Fruit fly (Drosophila melanogaster) whole organism, embryonic: ENCODE measurements around the gene CCT7.

ENCODE experiments used
- Atf6 ChIP-seq: fragments of 200-800 bp; sonication (Bioruptor generic); IDR thresholded peaks from 2 replicates; pipeline ENCODE4 v1.3.6; 2022; ENCODE audit warnings: missing biosample characterization, missing genetic modification characterization
- CG10321 ChIP-seq: fragments of 200-800 bp; sonication (Bioruptor generic); IDR thresholded peaks from 2 replicates; pipeline ENCODE4 v1.3.6; 2022; ENCODE audit warnings: missing biosample characterization, missing genetic modification characterization
- CG10366 ChIP-seq: fragments of 200-800 bp; sonication (Bioruptor generic); IDR thresholded peaks from 2 replicates; pipeline ENCODE4 v1.3.6; 2022; ENCODE audit warnings: missing biosample characterization, missing genetic modification characterization
- CG11247 ChIP-seq: fragments of 200-800 bp; sonication (Bioruptor generic); IDR thresholded peaks from 2 replicates; pipeline ENCODE4 v1.3.6; 2022; ENCODE audit warnings: missing biosample characterization, missing genetic modification characterization
- CG12391 ChIP-seq: fragments of 200-800 bp; sonication (Bioruptor generic); optimal IDR thresholded peaks from 3 replicates; lab custom pipeline; 2018; ENCODE audit warnings: missing biosample characterization, mild to moderate bottlenecking, missing genetic modification characterization, moderate library complexity
- CG14050 ChIP-seq: fragments of 200-800 bp; sonication (Bioruptor generic); IDR thresholded peaks from 3 replicates; pipeline ENCODE4 v1.3.6; 2022; ENCODE audit warnings: missing biosample characterization, missing genetic modification characterization
- CG14710 ChIP-seq: fragments of 200-800 bp; sonication (Bioruptor generic); optimal IDR thresholded peaks from 3 replicates; lab custom pipeline; 2019; ENCODE audit warnings: missing biosample characterization, mild to moderate bottlenecking, missing genetic modification characterization, moderate library complexity
- CG16815 ChIP-seq: fragments of 200-800 bp; sonication (Bioruptor generic); optimal IDR thresholded peaks from 3 replicates; lab custom pipeline; 2017; ENCODE audit warnings: missing biosample characterization, mild to moderate bottlenecking, missing genetic modification characterization
- CG17359 ChIP-seq: fragments of 200-800 bp; sonication (Bioruptor generic); optimal IDR thresholded peaks from 3 replicates; lab custom pipeline; 2018; ENCODE audit warnings: missing biosample characterization, mild to moderate bottlenecking, missing genetic modification characterization, moderate library complexity
- CG17568 ChIP-seq: fragments of 200-800 bp; sonication (Bioruptor generic); optimal IDR thresholded peaks from 2 replicates; lab custom pipeline; 2018; ENCODE audit warnings: missing biosample characterization, mild to moderate bottlenecking, missing genetic modification characterization, moderate library complexity
- CG18476 ChIP-seq: fragments of 200-800 bp; sonication (Bioruptor generic); optimal IDR thresholded peaks from 2 replicates; lab custom pipeline; 2016; ENCODE audit warnings: missing biosample characterization, mild to moderate bottlenecking, missing genetic modification characterization
- CG2199 ChIP-seq: fragments of 200-800 bp; sonication (Bioruptor generic); IDR thresholded peaks from 3 replicates; pipeline ENCODE4 v1.3.6; 2022; ENCODE audit warnings: missing biosample characterization, missing genetic modification characterization
- CG32532 ChIP-seq: fragments of 200-800 bp; sonication (Bioruptor generic); IDR thresholded peaks from 2 replicates; pipeline ENCODE4 v1.3.6; 2022; ENCODE audit warnings: missing biosample characterization, missing genetic modification characterization
- CG3281 ChIP-seq: fragments of 200-800 bp; sonication (Bioruptor generic); optimal IDR thresholded peaks from 3 replicates; lab custom pipeline; 2017; ENCODE audit warnings: missing biosample characterization, mild to moderate bottlenecking, missing genetic modification characterization
- CG34224 ChIP-seq: fragments of 200-800 bp; sonication (Bioruptor generic); IDR thresholded peaks from 3 replicates; pipeline ENCODE4 v1.3.6; 2022; ENCODE audit warnings: missing biosample characterization, missing genetic modification characterization; ENCODE audit not compliant: partially characterized antibody
- CG5953 ChIP-seq: fragments of 200-800 bp; sonication (Bioruptor generic); IDR thresholded peaks from 2 replicates; pipeline ENCODE4 v1.3.6; 2022; ENCODE audit warnings: missing biosample characterization, missing genetic modification characterization
- CG6683 ChIP-seq: fragments of 200-800 bp; sonication (Bioruptor generic); optimal IDR thresholded peaks from 2 replicates; lab custom pipeline; 2017; ENCODE audit warnings: missing biosample characterization, mild to moderate bottlenecking, missing genetic modification characterization, missing genetic modification reagents
- CG7745 ChIP-seq: fragments of 200-800 bp; sonication (Bioruptor generic); optimal IDR thresholded peaks from 2 replicates; lab custom pipeline; 2018; ENCODE audit warnings: missing biosample characterization, mild to moderate bottlenecking, missing genetic modification characterization, moderate library complexity
- CG8281 ChIP-seq: fragments of 200-800 bp; sonication (Bioruptor generic); optimal IDR thresholded peaks from 2 replicates; lab custom pipeline; 2018; ENCODE audit warnings: missing biosample characterization, mild to moderate bottlenecking, missing genetic modification characterization, moderate library complexity
- CG8388 ChIP-seq: fragments of 200-800 bp; sonication (Bioruptor generic); optimal IDR thresholded peaks from 2 replicates; lab custom pipeline; 2019; ENCODE audit warnings: missing biosample characterization, mild to moderate bottlenecking, missing genetic modification characterization, moderate library complexity
- D ChIP-seq, 2 experiments: fragments of 200-800 bp in 1 of 2; fragments of >200 bp in 1 of 2; sonication (Bioruptor generic) in 1 of 2; optimal IDR thresholded peaks; 2 replicates in 1 of 2; 3 replicates in 1 of 2; lab custom pipeline; 2017; ENCODE audit warnings: mild to moderate bottlenecking in 1 of 2, missing biosample characterization in 1 of 2, missing genetic modification characterization in 1 of 2, missing genetic modification reagents in 1 of 2
- Dbx ChIP-seq: fragments of 200-800 bp; sonication (Bioruptor generic); IDR thresholded peaks from 3 replicates; pipeline ENCODE4 v1.3.6; 2022; ENCODE audit warnings: missing biosample characterization, missing genetic modification characterization
- Gsc ChIP-seq: fragments of 200-800 bp; sonication (Bioruptor generic); IDR thresholded peaks from 2 replicates; pipeline ENCODE4 v1.3.6; 2022; ENCODE audit warnings: missing biosample characterization, missing genetic modification characterization
- MTF-1 ChIP-seq: fragments of 200-800 bp; sonication (Bioruptor generic); optimal IDR thresholded peaks from 2 replicates; lab custom pipeline; 2018; ENCODE audit warnings: missing biosample characterization, mild to moderate bottlenecking, missing genetic modification characterization, borderline replicate concordance
- NC2α ChIP-seq: fragments of 200-800 bp; sonication (Bioruptor generic); optimal IDR thresholded peaks from 2 replicates; lab custom pipeline; 2016; ENCODE audit warnings: missing biosample characterization, missing genetic modification characterization
- Oli ChIP-seq: fragments of 200-800 bp; sonication (Bioruptor generic); optimal IDR thresholded peaks from 2 replicates; lab custom pipeline; 2018; ENCODE audit warnings: missing biosample characterization, mild to moderate bottlenecking, missing genetic modification characterization, moderate library complexity
- Optix ChIP-seq: fragments of 200-800 bp; sonication (Bioruptor generic); IDR thresholded peaks from 3 replicates; pipeline ENCODE4 v1.3.6; 2022; ENCODE audit warnings: missing biosample characterization, missing genetic modification characterization
- Poxn ChIP-seq: fragments of 200-800 bp; sonication (Bioruptor generic); IDR thresholded peaks from 2 replicates; pipeline ENCODE4 v1.3.6; 2022; ENCODE audit warnings: missing biosample characterization, missing genetic modification characterization
- Scr ChIP-seq: fragments of 200-800 bp; sonication (Bioruptor generic); IDR thresholded peaks from 2 replicates; pipeline ENCODE4 v1.3.6; 2022; ENCODE audit warnings: missing biosample characterization, missing genetic modification characterization; ENCODE audit not compliant: partially characterized antibody
- TFAM ChIP-seq: fragments of 200-800 bp; sonication (Bioruptor generic); optimal IDR thresholded peaks from 2 replicates; lab custom pipeline; 2017; ENCODE audit warnings: missing biosample characterization, missing genetic modification characterization, inconsistent platforms
- al ChIP-seq: fragments of 200-800 bp; sonication (Bioruptor generic); IDR thresholded peaks from 2 replicates; pipeline ENCODE4 v1.3.6; 2022; ENCODE audit warnings: missing biosample characterization, missing genetic modification characterization
- chinmo ChIP-seq: fragments of 200-800 bp; sonication (Bioruptor generic); IDR thresholded peaks from 4 replicates; pipeline ENCODE4 v1.3.6; 2022; ENCODE audit warnings: missing biosample characterization, missing genetic modification characterization; ENCODE audit not compliant: partially characterized antibody
- dmrt11E ChIP-seq: fragments of 200-800 bp; sonication (Bioruptor generic); optimal IDR thresholded peaks from 3 replicates; lab custom pipeline; 2018; ENCODE audit warnings: missing biosample characterization, mild to moderate bottlenecking, missing genetic modification characterization, moderate library complexity
- dysf ChIP-seq: fragments of 200-800 bp; sonication (Bioruptor generic); IDR thresholded peaks from 3 replicates; pipeline ENCODE4 v1.3.6; 2022; ENCODE audit warnings: missing biosample characterization, missing genetic modification characterization
- eve ChIP-seq, 2 experiments: fragments of >200 bp; optimal IDR thresholded peaks; 2 replicates each; lab custom pipeline; 2017; ENCODE audit warnings: missing biosample characterization in 2 of 2, missing genetic modification characterization in 2 of 2
- fd96Cb ChIP-seq: fragments of 200-800 bp; sonication (Bioruptor generic); optimal IDR thresholded peaks from 2 replicates; lab custom pipeline; 2018; ENCODE audit warnings: missing biosample characterization, mild to moderate bottlenecking, missing genetic modification characterization, moderate library complexity
- gce ChIP-seq: fragments of 200-800 bp; sonication (Bioruptor generic); IDR thresholded peaks from 3 replicates; pipeline ENCODE4 v1.3.6; 2022; ENCODE audit warnings: missing biosample characterization, missing genetic modification characterization
- gro ChIP-seq: fragments of 200-800 bp; sonication (Bioruptor generic); optimal IDR thresholded peaks from 2 replicates; lab custom pipeline; 2016; ENCODE audit warnings: missing biosample characterization, missing genetic modification characterization
- kay ChIP-seq: fragments of 200-800 bp; sonication (Bioruptor generic); optimal IDR thresholded peaks from 2 replicates; lab custom pipeline; 2016; ENCODE audit warnings: missing biosample characterization, missing genetic modification characterization
- kni ChIP-seq: fragments of 200-800 bp; sonication (Bioruptor generic); optimal IDR thresholded peaks from 3 replicates; lab custom pipeline; 2017; ENCODE audit warnings: mild to moderate bottlenecking, missing biosample characterization, missing genetic modification reagents, missing genetic modification characterization
- lab ChIP-seq: fragments of 200-800 bp; sonication (Bioruptor generic); optimal IDR thresholded peaks from 3 replicates; lab custom pipeline; 2017; ENCODE audit warnings: missing biosample characterization, missing genetic modification characterization, mild to moderate bottlenecking, moderate library complexity, missing genetic modification reagents
- p53 ChIP-seq: fragments of 200-800 bp; sonication (Bioruptor generic); optimal IDR thresholded peaks from 2 replicates; lab custom pipeline; 2016; ENCODE audit warnings: missing biosample characterization, missing genetic modification characterization
- psq ChIP-seq: fragments of 200-800 bp; sonication (Bioruptor generic); optimal IDR thresholded peaks from 2 replicates; lab custom pipeline; 2017; ENCODE audit warnings: missing biosample characterization, missing genetic modification characterization
- pum ChIP-seq: fragments of 200-800 bp; sonication (Bioruptor generic); optimal IDR thresholded peaks from 2 replicates; lab custom pipeline; 2016; ENCODE audit warnings: missing biosample characterization, missing genetic modification characterization
- sqz ChIP-seq: fragments of 200-800 bp; sonication (Bioruptor generic); optimal IDR thresholded peaks from 3 replicates; lab custom pipeline; 2018; ENCODE audit warnings: missing biosample characterization, mild to moderate bottlenecking, missing genetic modification characterization
- ssp ChIP-seq: fragments of 200-800 bp; sonication (Bioruptor generic); IDR thresholded peaks from 2 replicates; pipeline ENCODE4 v1.3.6; 2022; ENCODE audit warnings: missing biosample characterization, missing genetic modification characterization
- stc ChIP-seq: fragments of 200-800 bp; sonication (Bioruptor generic); IDR thresholded peaks from 2 replicates; pipeline ENCODE4 v1.3.6; 2022; ENCODE audit warnings: missing biosample characterization, missing genetic modification characterization
- tgo ChIP-seq: fragments of 200-800 bp; sonication (Bioruptor generic); IDR thresholded peaks from 3 replicates; pipeline ENCODE4 v1.3.6; 2022; ENCODE audit warnings: missing biosample characterization, missing genetic modification characterization
- trh ChIP-seq: fragments of 200-800 bp; sonication (Bioruptor generic); optimal IDR thresholded peaks from 2 replicates; lab custom pipeline; 2016; ENCODE audit warnings: missing biosample characterization, missing genetic modification characterization
- z ChIP-seq: fragments of 200-800 bp; sonication (Bioruptor generic); IDR thresholded peaks from 3 replicates; pipeline ENCODE4 v1.3.6; 2022; ENCODE audit warnings: missing biosample characterization, missing genetic modification characterization

CCT7 gene

dm6 chr3R:8823761-8824499 is 22.6 kb downstream of the CCT7 start, which contains the start of the genes IscU and CG8379 (continued):
- TF ChIP-seq Optix (GFP tag; lab: Robert Waterston, UW), result no peak
- TF ChIP-seq p53 (GFP tag; lab: Kevin White, UChicago), result no peak
- no peak for TF ChIP-seq eve (GFP tag; optimal IDR thresholded peaks at IDR 0.05; lab: Kevin White, UChicago)
- no peak for TF ChIP-seq pum (GFP tag; lab: Kevin White, UChicago)
- TF ChIP-seq D (optimal IDR thresholded peaks at IDR 0.05; lab: Kevin White, UChicago), result no peak
- TF ChIP-seq D (GFP tag; optimal IDR thresholded peaks at IDR 0.05; lab: Kevin White, UChicago), result no peak
- TF ChIP-seq CG6683, result no peak
- no peak for TF ChIP-seq dmrt11E
- no peak for TF ChIP-seq dysf (GFP tag; lab: Robert Waterston, UW)
- no peak for TF ChIP-seq CG5953 (GFP tag; lab: Robert Waterston, UW)
- no peak for TF ChIP-seq CG17359
- TF ChIP-seq CG2199, result no peak
- no peak for TF ChIP-seq stc
- no peak for TF ChIP-seq Poxn (GFP tag; lab: Robert Waterston, UW)
- TF ChIP-seq CG10366 (GFP tag; lab: Robert Waterston, UW), result no peak
- TF ChIP-seq trh (GFP tag; lab: Kevin White, UChicago), result no peak
- no peak for TF ChIP-seq TFAM
- TF ChIP-seq Gsc, result no peak
- no peak for TF ChIP-seq CG32532
- no peak for TF ChIP-seq kni (GFP tag; lab: Kevin White, UChicago)
- TF ChIP-seq CG34224, result peak; percentile 77; the same call in 2 of the 3 replicates
- no peak for TF ChIP-seq fd96Cb
- TF ChIP-seq CG12391 (tag; lab: Kevin White, UChicago), result peak; percentile 45
- no peak for TF ChIP-seq gro
- TF ChIP-seq ssp (GFP tag; lab: Robert Waterston, UW), result no peak
- TF ChIP-seq CG16815 (GFP tag; lab: Kevin White, UChicago), result no peak
- no peak for TF ChIP-seq psq
- no peak for TF ChIP-seq MTF-1
- no peak for TF ChIP-seq CG3281 (GFP tag; lab: Kevin White, UChicago)
- no peak for TF ChIP-seq lab (GFP tag; lab: Kevin White, UChicago)
- TF ChIP-seq CG8281 (tag; lab: Kevin White, UChicago), result no peak
- no peak for TF ChIP-seq chinmo (GFP tag; lab: Robert Waterston, UW)
- no peak for TF ChIP-seq Dbx
- peak; percentile 70 for TF ChIP-seq Scr (GFP tag; lab: Robert Waterston, UW)
- TF ChIP-seq CG18476 (GFP tag; lab: Kevin White, UChicago), result no peak
- TF ChIP-seq Atf6 (GFP tag; lab: Robert Waterston, UW), result no peak
- TF ChIP-seq NC2α (GFP tag; lab: Kevin White, UChicago), result no peak
- TF ChIP-seq gce (GFP tag; lab: Robert Waterston, UW), result no peak
- no peak for TF ChIP-seq kay
- no peak for TF ChIP-seq al (GFP tag; lab: Robert Waterston, UW)
- no peak for TF ChIP-seq sqz (GFP tag; lab: Kevin White, UChicago)
- TF ChIP-seq CG11247 (GFP tag; lab: Robert Waterston, UW), result no peak
- TF ChIP-seq z (GFP tag; lab: Robert Waterston, UW), result no peak
- no peak for TF ChIP-seq tgo (GFP tag; lab: Robert Waterston, UW)
- peak; percentile 75 for TF ChIP-seq CG14710 (tag; lab: Kevin White, UChicago)
- TF ChIP-seq CG14050, result no peak
- TF ChIP-seq CG8388 (GFP tag; lab: Kevin White, UChicago), result no peak
- no peak for TF ChIP-seq CG10321
- TF ChIP-seq CG17568 (GFP tag; lab: Kevin White, UChicago), result no peak
- TF ChIP-seq Oli, result no peak
- no peak for TF ChIP-seq CG7745
